Worm (Caenorhabditis elegans): Measurements from ENCODE around the gene C44C10.11.

Gene C44C10.11

DNA sequence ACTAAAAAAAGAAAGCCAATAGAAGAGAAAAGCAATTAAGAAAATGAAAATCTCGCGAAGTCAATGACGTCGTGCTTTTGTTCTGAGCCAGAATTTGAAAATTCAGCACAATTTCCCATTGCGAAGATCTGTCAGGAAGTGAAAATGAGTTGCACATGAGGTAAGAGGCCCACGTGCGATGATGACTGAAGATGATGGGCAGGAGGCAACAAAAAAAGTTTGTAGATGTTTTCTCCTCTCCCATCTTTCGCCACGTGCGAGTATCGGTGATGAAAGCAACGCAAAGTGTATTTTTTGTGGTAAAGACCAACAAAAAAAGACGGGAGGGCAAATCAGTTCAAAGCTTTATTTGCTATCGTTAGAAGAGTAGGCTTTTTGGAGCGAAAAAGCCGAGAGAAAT is 48.1 kb downstream of the C44C10.11 start (continued):
- TF ChIP-seq alr-1 (tag; optimal IDR thresholded peaks at IDR 0.05; ENCODE audit: borderline replicate concordance) = no peak
- no peak for TF ChIP-seq nhr-20 (tag; optimal IDR thresholded peaks at IDR 0.05)
- peak; percentile 0 for TF ChIP-seq nhr-85 (tag)
- no peak for TF ChIP-seq ceh-88 (GFP tag; IDR thresholded peaks at IDR 0.05)
- no peak for TF ChIP-seq efl-3 (GFP tag; optimal IDR thresholded peaks at IDR 0.05)
- TF ChIP-seq Y116A8C.19 (tag; optimal IDR thresholded peaks at IDR 0.05; ENCODE audit: borderline replicate concordance) = no peak
- no peak for TF ChIP-seq nhr-71 (tag; optimal IDR thresholded peaks at IDR 0.05)
- no peak for TF ChIP-seq fkh-10 (GFP tag; optimal IDR thresholded peaks at IDR 0.05)
- TF ChIP-seq mab-9 (GFP tag; IDR thresholded peaks at IDR 0.05) = no peak
- TF ChIP-seq aly-2 (tag; optimal IDR thresholded peaks at IDR 0.05) = no peak
- TF ChIP-seq ceh-90 (tag; optimal IDR thresholded peaks at IDR 0.05) = no peak
- TF ChIP-seq xbp-1 (tag; optimal IDR thresholded peaks at IDR 0.05) = no peak
- no peak for TF ChIP-seq mef-2 (tag; optimal IDR thresholded peaks at IDR 0.05)
- TF ChIP-seq nhr-12 (tag; optimal IDR thresholded peaks at IDR 0.05) = no peak
- peak; percentile 4 for TF ChIP-seq skn-1 (tag; optimal IDR thresholded peaks at IDR 0.05)

ce11 chrX:11661625-11662024 is 48.5 kb downstream of the C44C10.11 start, which contains the start of gene sfxn-1.5:
Gene sfxn-1.5 (minus strand): TSS chrX:11661660.
- TF ChIP-seq efl-1 (optimal IDR thresholded peaks at IDR 0.05) (no peak), efl-1 (GFP tag; optimal IDR thresholded peaks at IDR 0.05 in 1 of 2) (no peak), nhr-20 (tag; optimal IDR thresholded peaks at IDR 0.05) (peak; percentile 69), elt-3 (tag; optimal IDR thresholded peaks at IDR 0.05) (peak; percentile 53 to 90 (median 68)), lin-35 (GFP tag; optimal IDR thresholded peaks at IDR 0.05) (peak in 1 of 2 experiments; percentile 43), snu-23 (GFP tag; optimal IDR thresholded peaks at IDR 0.05) (peak; percentile 1), nhr-90 (tag; optimal IDR thresholded peaks at IDR 0.05; ENCODE audit: poor library complexity) (peak; percentile 38), blmp-1 (tag; optimal IDR thresholded peaks at IDR 0.05) (peak; percentile 37), ceh-90 (tag; optimal IDR thresholded peaks at IDR 0.05) (no peak), unc-30 (tag; optimal IDR thresholded peaks at IDR 0.05) (no peak), nhr-84 (tag; optimal IDR thresholded peaks at IDR 0.05) (no peak), mdl-1 (tag; optimal IDR thresholded peaks at IDR 0.05) (peak in 1 of 2 experiments; percentile 55), nhr-71 (tag; optimal IDR thresholded peaks at IDR 0.05) (peak; percentile 47), nhr-47 (tag; optimal IDR thresholded peaks at IDR 0.05) (no peak), lin-14 (GFP tag; optimal IDR thresholded peaks at IDR 0.05) (peak; percentile 43), unc-98 (GFP tag; IDR thresholded peaks at IDR 0.05) (no peak), nhr-85 (tag) (peak; percentile 74), mep-1 (tag; optimal IDR thresholded peaks at IDR 0.05) (peak; percentile 27), grh-1 (GFP tag; IDR thresholded peaks at IDR 0.05) (no peak), elt-2 (tag; optimal IDR thresholded peaks at IDR 0.05) (peak; percentile 94), fkh-4 (tag; optimal IDR thresholded peaks at IDR 0.05; ENCODE audit: borderline replicate concordance) (no peak), nhr-28 (tag; optimal IDR thresholded peaks at IDR 0.05) (no peak), pqm-1 (tag; optimal IDR thresholded peaks at IDR 0.05) (peak; percentile 75), jun-1 (tag; optimal IDR thresholded peaks at IDR 0.05) (peak; percentile 40), hpl-2 (GFP tag; optimal IDR thresholded peaks at IDR 0.05) (peak; percentile 0), snpc-4 (tag; optimal IDR thresholded peaks at IDR 0.05) (no peak)

- no peak for TF ChIP-seq lsy-2 (tag; optimal IDR thresholded peaks at IDR 0.05)
- no peak for TF ChIP-seq nhr-12 (tag; optimal IDR thresholded peaks at IDR 0.05)
- TF ChIP-seq irx-1 (tag; optimal IDR thresholded peaks at IDR 0.05) = no peak
- TF ChIP-seq lin-13 (GFP tag; optimal IDR thresholded peaks at IDR 0.05) = no peak
- no peak for TF ChIP-seq Y116A8C.19 (tag; optimal IDR thresholded peaks at IDR 0.05; ENCODE audit: borderline replicate concordance)
- TF ChIP-seq hlh-17 (GFP tag; optimal IDR thresholded peaks at IDR 0.05; ENCODE audit: borderline replicate concordance) = no peak
- TF ChIP-seq sup-37 (GFP tag; optimal IDR thresholded peaks at IDR 0.05) = no peak
- TF ChIP-seq mdl-1 (tag; optimal IDR thresholded peaks at IDR 0.05) = no peak
- no peak for TF ChIP-seq nhr-90 (tag; optimal IDR thresholded peaks at IDR 0.05; ENCODE audit: poor library complexity)
- no peak for TF ChIP-seq nhr-47 (tag; optimal IDR thresholded peaks at IDR 0.05)
- no peak for TF ChIP-seq ces-1 (GFP tag; optimal IDR thresholded peaks at IDR 0.05)
- no peak for TF ChIP-seq isw-1 (GFP tag; IDR thresholded peaks at IDR 0.05)
- no peak for TF ChIP-seq C34B4.2 (tag; optimal IDR thresholded peaks at IDR 0.05)
- no peak for TF ChIP-seq unc-30 (tag; optimal IDR thresholded peaks at IDR 0.05)
- TF ChIP-seq tlp-1 (tag; optimal IDR thresholded peaks at IDR 0.05) = no peak
- TF ChIP-seq nhr-19 (GFP tag; conservative IDR thresholded peaks at IDR 0.05) = no peak
These were observed 51.8 kb downstream of the C44C10.11 start, which contains the start of gene T04F8.3 for ce11 chrX:11658331-11658730. Gene T04F8.3 (plus strand): TSS chrX:11658631.
